Worm (Caenorhabditis elegans): ENCODE measurements around the gene C05G5.7.

The C05G5.7 gene

DNA sequence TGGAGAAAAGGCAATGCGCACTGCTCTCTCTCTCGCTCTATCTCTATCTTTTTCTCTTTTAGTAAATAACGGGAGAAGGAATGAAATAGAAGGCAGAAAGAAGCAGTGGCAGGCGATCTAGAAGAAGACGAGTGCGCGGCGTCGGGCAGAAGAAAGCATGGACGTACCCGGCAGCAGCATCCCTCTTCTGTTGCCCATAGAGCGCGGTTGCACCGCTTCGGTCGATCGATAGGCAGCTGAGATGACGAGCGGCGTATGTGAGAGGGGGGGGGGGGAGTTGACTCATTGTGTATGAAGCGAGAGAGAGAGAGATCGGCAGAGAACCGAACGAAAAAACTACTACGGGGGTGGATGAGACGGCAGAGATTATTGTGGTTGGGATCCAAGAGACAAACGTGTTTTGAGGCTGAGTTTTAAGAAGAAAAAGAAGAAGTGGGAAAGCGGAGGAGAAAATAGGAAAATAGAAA is 35.4 kb downstream of the C05G5.7 start (continued):
- TF ChIP-seq ekl-4 (GFP tag; IDR thresholded peaks at IDR 0.05), result no peak
- no peak for TF ChIP-seq rpc-1 (optimal IDR thresholded peaks at IDR 0.05)
- TF ChIP-seq rpc-1 (tag; optimal IDR thresholded peaks at IDR 0.05), result no peak
- TF ChIP-seq nhr-179 (tag; optimal IDR thresholded peaks at IDR 0.05), result no peak
- TF ChIP-seq F10E7.11 (tag; optimal IDR thresholded peaks at IDR 0.05), result no peak
- TF ChIP-seq ztf-25 (GFP tag; IDR thresholded peaks at IDR 0.05), result no peak
- TF ChIP-seq egrh-3 (GFP tag; IDR thresholded peaks at IDR 0.05), result peak; percentile 98
- TF ChIP-seq lin-40 (tag; optimal IDR thresholded peaks at IDR 0.05), result peak; percentile 95
- TF ChIP-seq ztf-18 (tag; optimal IDR thresholded peaks at IDR 0.05), result peak; percentile 62
- no peak for TF ChIP-seq fkh-3 (tag; optimal IDR thresholded peaks at IDR 0.05)
- TF ChIP-seq F49E8.2 (tag; optimal IDR thresholded peaks at IDR 0.05; ENCODE audit: insufficient read depth), result no peak
- TF ChIP-seq atf-7 (tag; optimal IDR thresholded peaks at IDR 0.05), result peak; percentile 85
- TF ChIP-seq attf-3 (GFP tag; conservative IDR thresholded peaks at IDR 0.05), result no peak
- no peak for TF ChIP-seq F57A8.1 (GFP tag; optimal IDR thresholded peaks at IDR 0.05)
- peak; percentile 91 for TF ChIP-seq nfyb-1 (GFP tag; IDR thresholded peaks at IDR 0.05)
- TF ChIP-seq ztf-3 (GFP tag; optimal IDR thresholded peaks at IDR 0.05), result no peak
- peak; percentile 68 for TF ChIP-seq cebp-1 (GFP tag; IDR thresholded peaks at IDR 0.05)
- peak; percentile 90 for TF ChIP-seq cebp-1 (tag; optimal IDR thresholded peaks at IDR 0.05)
- TF ChIP-seq cebp-2 (GFP tag; IDR thresholded peaks at IDR 0.05), result no peak
- no peak for TF ChIP-seq dpl-1 (GFP tag; optimal IDR thresholded peaks at IDR 0.05)
- no peak for TF ChIP-seq sea-2 (GFP tag; IDR thresholded peaks at IDR 0.05)
- no peak for TF ChIP-seq hsf-1 (GFP tag; IDR thresholded peaks at IDR 0.05)
- no peak for TF ChIP-seq aptf-2 (GFP tag; conservative IDR thresholded peaks at IDR 0.05)
- TF ChIP-seq chd-7 (tag; optimal IDR thresholded peaks at IDR 0.05), result peak; percentile 83
- TF ChIP-seq hlh-26 (GFP tag; conservative IDR thresholded peaks at IDR 0.05), result no peak
- no peak for TF ChIP-seq bed-1 (GFP tag; IDR thresholded peaks at IDR 0.05)
- TF ChIP-seq ztf-6 (GFP tag; IDR thresholded peaks at IDR 0.05), result no peak
- TF ChIP-seq K11D2.4 (GFP tag; IDR thresholded peaks at IDR 0.05), result peak; percentile 87
- no peak for TF ChIP-seq rec-8 (tag; optimal IDR thresholded peaks at IDR 0.05)
- TF ChIP-seq ama-1 (optimal IDR thresholded peaks at IDR 0.05), result no peak
- TF ChIP-seq ama-1 (GFP tag; optimal IDR thresholded peaks at IDR 0.05), result no peak
- peak; percentile 98 for TF ChIP-seq mcd-1 (GFP tag; IDR thresholded peaks at IDR 0.05)
- TF ChIP-seq egl-18 (GFP tag; IDR thresholded peaks at IDR 0.05), result peak; percentile 65; the same call in 1 of the 2 replicates
- peak; percentile 52; the same call in 1 of the 2 replicates for TF ChIP-seq ceh-100 (GFP tag; IDR thresholded peaks at IDR 0.05)
- TF ChIP-seq snpc-3.4 (tag; optimal IDR thresholded peaks at IDR 0.05), result no peak
- 0 out of 2 replicates have a peak, but pooled peaks have one; percentile 75 for TF ChIP-seq Y53G8AR.9 (GFP tag; conservative IDR thresholded peaks at IDR 0.05)
- peak; percentile 51 for TF ChIP-seq tbp1 (GFP tag; optimal IDR thresholded peaks at IDR 0.05)
- TF ChIP-seq let-607 (tag; optimal IDR thresholded peaks at IDR 0.05), result peak; percentile 33 to 71
- no peak for TF ChIP-seq ceh-91 (GFP tag; IDR thresholded peaks at IDR 0.05)
- no peak for TF ChIP-seq nfya-2 (GFP tag; IDR thresholded peaks at IDR 0.05)
- no peak for TF ChIP-seq nfya-1 (tag; optimal IDR thresholded peaks at IDR 0.05; ENCODE audit: borderline replicate concordance, insufficient read depth)
- no peak for TF ChIP-seq efl-1 (GFP tag; optimal IDR thresholded peaks at IDR 0.05)
- TF ChIP-seq lin-54 (GFP tag; optimal IDR thresholded peaks at IDR 0.05), result peak; percentile 55
- TF ChIP-seq T07F8.4 (tag; optimal IDR thresholded peaks at IDR 0.05), result peak; percentile 27
- peak; percentile 67 for TF ChIP-seq pbrm-1 (GFP tag; IDR thresholded peaks at IDR 0.05)
- TF ChIP-seq sptf-2 (GFP tag; optimal IDR thresholded peaks at IDR 0.05), result no peak
- TF ChIP-seq C06A6.2 (GFP tag; conservative IDR thresholded peaks at IDR 0.05), result peak; percentile 89
- TF ChIP-seq snpc-4 (GFP tag; optimal IDR thresholded peaks at IDR 0.05), result peak; percentile 65
- TF ChIP-seq snpc-4 (tag; optimal IDR thresholded peaks at IDR 0.05), result peak; percentile 64 to 81 (median 72)
- TF ChIP-seq nhr-80 (tag; optimal IDR thresholded peaks at IDR 0.05), result peak; percentile 80

All from whole organism, young adult.